Fruit fly (Drosophila melanogaster) S2 (cell line): ENCODE data around the gene CG1738.

Source experiments
- CG8478 ChIP-seq: fragments of >200 bp; optimal IDR thresholded peaks from 2 replicates; lab custom pipeline; 2018
- CTCF ChIP-seq, 2 experiments: fragments of >200 bp; optimal IDR thresholded peaks; 2 replicates each; lab custom pipeline; 2018

DNA sequence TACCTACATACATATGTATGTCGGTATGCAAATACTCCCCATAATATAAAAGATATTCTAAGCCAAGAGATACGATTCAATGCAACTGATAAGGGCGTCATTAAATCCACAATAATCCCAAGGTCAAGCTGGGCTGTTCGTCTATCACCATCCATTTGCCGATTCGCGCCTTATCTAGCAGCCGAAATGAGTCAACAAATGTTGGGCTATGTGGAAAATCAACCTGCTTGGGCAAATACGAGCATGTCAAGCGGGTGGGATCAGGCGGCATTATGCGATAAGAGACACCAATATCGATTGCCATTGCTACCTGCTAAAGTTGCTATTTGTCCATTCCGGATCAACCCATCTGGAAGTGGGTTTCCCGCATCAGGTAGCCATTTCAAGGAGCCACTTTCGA lies 26.2 kb upstream of the CG1738 start:
- TF ChIP-seq CTCF (optimal IDR thresholded peaks at IDR 0.05; lab: Kevin White, UChicago): no peak
- no peak for TF ChIP-seq CG8478 (lab: Kevin White, UChicago)
